Worm (Caenorhabditis elegans) whole organism, young adult: Measurements from ENCODE around the gene C56E6.7.

ENCODE experiments used
- F37B4.10 ChIP-seq: fragments of 200-800 bp; sonication (Bioruptor generic); IDR thresholded peaks from 2 replicates; pipeline ENCODE4 v1.3.6; 2022; ENCODE audit warnings: missing genetic modification characterization, missing compliant biosample characterization
- ama-1 ChIP-seq, 3 experiments: fragments of 150-350 bp in 1 of 3; sonication (generic microtip) in 2 of 3; optimal IDR thresholded peaks; 2 replicates each; lab custom pipeline; 2014 to 2018; ENCODE audit warnings: missing biosample characterization in 2 of 3, missing genetic modification characterization in 2 of 3, missing genetic modification reagents in 2 of 3
- athp-1 ChIP-seq: sonication (generic microtip); optimal IDR thresholded peaks from 2 replicates; lab custom pipeline; 2017; ENCODE audit warnings: mild to moderate bottlenecking, missing genetic modification characterization, missing compliant biosample characterization
- attf-6 ChIP-seq: fragments of 200-800 bp; sonication (Bioruptor generic); IDR thresholded peaks from 2 replicates; pipeline ENCODE4 v1.3.6; 2022; ENCODE audit warnings: missing genetic modification reagents, missing genetic modification characterization, missing compliant biosample characterization
- ceh-100 ChIP-seq: fragments of 200-800 bp; sonication (Bioruptor generic); IDR thresholded peaks from 2 replicates; pipeline ENCODE4 v1.3.6; 2022; ENCODE audit warnings: missing genetic modification reagents, missing genetic modification characterization, missing compliant biosample characterization
- ceh-40 ChIP-seq: fragments of 200-800 bp; sonication (Bioruptor generic); IDR thresholded peaks from 2 replicates; pipeline ENCODE4 v1.3.6; 2022; ENCODE audit warnings: missing genetic modification characterization, missing compliant biosample characterization
- fkh-3 ChIP-seq: sonication (generic microtip); optimal IDR thresholded peaks from 2 replicates; lab custom pipeline; 2016; ENCODE audit warnings: mild to moderate bottlenecking, missing genetic modification characterization, missing compliant biosample characterization
- hlh-12 ChIP-seq: sonication (generic microtip); optimal IDR thresholded peaks from 2 replicates; lab custom pipeline; 2016; ENCODE audit warnings: missing genetic modification characterization, missing compliant biosample characterization
- hsf-1 ChIP-seq: fragments of 200-800 bp; sonication (Bioruptor generic); IDR thresholded peaks from 2 replicates; pipeline ENCODE4 v1.3.6; 2022; ENCODE audit warnings: missing genetic modification reagents, missing genetic modification characterization, missing compliant biosample characterization

DNA sequence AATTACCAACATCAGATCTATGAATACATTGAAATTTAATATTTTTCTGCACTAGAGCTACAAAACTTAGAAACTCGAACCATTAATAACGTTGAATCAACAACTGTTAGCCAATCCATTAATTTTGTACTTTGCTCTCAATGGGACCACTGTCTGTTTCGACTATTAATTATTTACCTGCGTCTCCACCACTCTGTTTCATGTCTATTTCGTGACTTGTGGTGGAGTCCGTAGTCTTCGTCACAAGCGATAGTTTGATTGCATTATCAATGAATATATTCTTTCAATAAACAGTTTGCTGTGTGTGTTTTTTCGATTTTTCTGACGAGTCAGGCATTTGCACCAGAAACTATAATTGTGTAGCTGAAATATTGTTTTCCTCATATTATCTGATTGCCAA, 30.0 kb upstream of the C56E6.7 start:
- TF ChIP-seq attf-6 (GFP tag; lab: Robert Waterston, UW) (no peak), F37B4.10 (GFP tag; lab: Robert Waterston, UW) (no peak), fkh-3 (no peak), hlh-12 (tag; lab: Kevin White, UChicago) (no peak), ama-1 (optimal IDR thresholded peaks at IDR 0.05; lab: Kevin White, UChicago) (no peak), ama-1 (GFP tag; optimal IDR thresholded peaks at IDR 0.05; lab: Kevin White, UChicago) (no peak), ceh-40 (GFP tag; lab: Robert Waterston, UW) (no peak), hsf-1 (GFP tag; lab: Robert Waterston, UW) (no peak), ceh-100 (GFP tag; lab: Robert Waterston, UW) (no peak), athp-1 (tag; lab: Kevin White, UChicago) (no peak)
